Worm (Caenorhabditis elegans) whole organism, L2 larva: Measurements from ENCODE around the gene K09E9.7.
A peak's percentile ranks its signal among the peaks of the same experiment; 100 is the strongest.

Experiments used
- C34F6.9 ChIP-seq: fragments of 150-350 bp; optimal IDR thresholded peaks from 2 replicates; lab custom pipeline; 2014; ENCODE audit warnings: missing biosample characterization, missing genetic modification characterization
- F13H6.1 ChIP-seq: sonication (generic microtip); optimal IDR thresholded peaks from 2 replicates; lab custom pipeline; 2016; ENCODE audit warnings: missing genetic modification characterization, missing compliant biosample characterization
- R02D3.7 ChIP-seq: fragments of 150-350 bp; optimal IDR thresholded peaks from 2 replicates; lab custom pipeline; 2014; ENCODE audit warnings: missing biosample characterization, missing genetic modification characterization
- Y55F3AM.14 ChIP-seq: fragments of 200-800 bp; sonication (Bioruptor generic); optimal IDR thresholded peaks from 2 replicates; lab custom pipeline; 2018; ENCODE audit warnings: mild to moderate bottlenecking, missing genetic modification characterization, missing compliant biosample characterization
- ZK546.5 ChIP-seq: sonication (generic microtip); optimal IDR thresholded peaks from 2 replicates; lab custom pipeline; 2017; ENCODE audit warnings: missing biosample characterization, missing genetic modification characterization
- alr-1 ChIP-seq: fragments of 150-350 bp; optimal IDR thresholded peaks from 2 replicates; lab custom pipeline; 2014; ENCODE audit warnings: missing biosample characterization, missing genetic modification characterization
- aly-2 ChIP-seq: fragments of 150-350 bp; optimal IDR thresholded peaks from 2 replicates; lab custom pipeline; 2014; ENCODE audit warnings: missing biosample characterization, missing genetic modification characterization
- ama-1 ChIP-seq: fragments of 150-350 bp; optimal IDR thresholded peaks from 2 replicates; lab custom pipeline; 2018; ENCODE audit warnings: inconsistent platforms
- blmp-1 ChIP-seq: sonication (generic microtip); optimal IDR thresholded peaks from 2 replicates; lab custom pipeline; 2017; ENCODE audit warnings: missing genetic modification characterization, mild to moderate bottlenecking, missing compliant biosample characterization, antibody characterized with exemption, moderate library complexity; ENCODE audit not compliant: insufficient read depth
- ceh-16 ChIP-seq: fragments of 150-350 bp; optimal IDR thresholded peaks from 2 replicates; lab custom pipeline; 2014; ENCODE audit warnings: missing biosample characterization, missing genetic modification characterization
- ceh-82 ChIP-seq: fragments of 150-350 bp; optimal IDR thresholded peaks from 2 replicates; lab custom pipeline; 2014; ENCODE audit warnings: missing biosample characterization, missing genetic modification characterization
- crh-2 ChIP-seq: sonication (generic microtip); optimal IDR thresholded peaks from 2 replicates; lab custom pipeline; 2017; ENCODE audit warnings: missing biosample characterization, missing genetic modification characterization
- dmd-4 ChIP-seq: sonication (generic microtip); optimal IDR thresholded peaks from 2 replicates; lab custom pipeline; 2017; ENCODE audit warnings: missing biosample characterization, missing genetic modification characterization
- egl-27 ChIP-seq: sonication (generic microtip); optimal IDR thresholded peaks from 3 replicates; lab custom pipeline; 2017; ENCODE audit warnings: missing biosample characterization, missing genetic modification reagents, missing genetic modification characterization
- elt-1 ChIP-seq: fragments of 150-350 bp; optimal IDR thresholded peaks from 2 replicates; lab custom pipeline; 2014; ENCODE audit warnings: missing biosample characterization, missing genetic modification characterization
- fos-1 ChIP-seq: fragments of 150-350 bp; optimal IDR thresholded peaks from 2 replicates; lab custom pipeline; 2014; ENCODE audit warnings: missing biosample characterization, missing genetic modification characterization
- gmeb-1 ChIP-seq: fragments of 150-350 bp; optimal IDR thresholded peaks from 2 replicates; lab custom pipeline; 2014; ENCODE audit warnings: missing biosample characterization, missing genetic modification characterization
- lin-11 ChIP-seq: fragments of 150-350 bp; sonication (generic microtip); optimal IDR thresholded peaks from 2 replicates; lab custom pipeline; 2014; ENCODE audit warnings: missing biosample characterization, missing genetic modification characterization, inconsistent platforms, mixed read lengths
- lin-13 ChIP-seq: fragments of 150-350 bp; optimal IDR thresholded peaks from 2 replicates; lab custom pipeline; 2014; ENCODE audit warnings: missing biosample characterization, missing genetic modification reagents, missing genetic modification characterization
- lin-39 ChIP-seq: fragments of 150-350 bp; optimal IDR thresholded peaks from 2 replicates; lab custom pipeline; 2014; ENCODE audit warnings: missing biosample characterization, missing genetic modification reagents, missing genetic modification characterization
- lsy-2 ChIP-seq, 2 experiments: fragments of 150-350 bp in 1 of 2; sonication (generic microtip) in 1 of 2; optimal IDR thresholded peaks; 2 replicates each; lab custom pipeline; 2014 to 2017; ENCODE audit warnings: missing biosample characterization in 2 of 2, missing genetic modification characterization in 2 of 2
- mbf-1 ChIP-seq: sonication (generic microtip); optimal IDR thresholded peaks from 2 replicates; lab custom pipeline; 2017; ENCODE audit warnings: missing biosample characterization, missing genetic modification characterization
- mdl-1 ChIP-seq, 2 experiments: fragments of 150-350 bp in 1 of 2; sonication (generic microtip) in 1 of 2; optimal IDR thresholded peaks; 2 replicates each; lab custom pipeline; 2017; ENCODE audit warnings: missing biosample characterization in 2 of 2, missing genetic modification characterization in 2 of 2
- nhr-10 ChIP-seq: sonication (generic microtip); optimal IDR thresholded peaks from 2 replicates; lab custom pipeline; 2017; ENCODE audit warnings: missing biosample characterization, missing genetic modification characterization
- nhr-12 ChIP-seq: fragments of 150-350 bp; optimal IDR thresholded peaks from 2 replicates; lab custom pipeline; 2014; ENCODE audit warnings: missing biosample characterization, missing genetic modification characterization
- nhr-129 ChIP-seq: fragments of 150-350 bp; optimal IDR thresholded peaks from 2 replicates; lab custom pipeline; 2014; ENCODE audit warnings: missing biosample characterization, missing genetic modification characterization
- nhr-21 ChIP-seq: fragments of 150-350 bp; optimal IDR thresholded peaks from 2 replicates; lab custom pipeline; 2014; ENCODE audit warnings: missing biosample characterization, missing genetic modification characterization
- nhr-23 ChIP-seq: fragments of 150-350 bp; optimal IDR thresholded peaks from 2 replicates; lab custom pipeline; 2014; ENCODE audit warnings: missing biosample characterization, missing genetic modification reagents, missing genetic modification characterization
- nhr-237 ChIP-seq: fragments of 150-350 bp; optimal IDR thresholded peaks from 2 replicates; lab custom pipeline; 2014; ENCODE audit warnings: missing biosample characterization, missing genetic modification characterization
- nhr-25 ChIP-seq: fragments of 150-350 bp; sonication (generic microtip); optimal IDR thresholded peaks from 3 replicates; lab custom pipeline; 2014; ENCODE audit warnings: missing biosample characterization, missing genetic modification characterization
- nhr-77 ChIP-seq: fragments of 150-350 bp; optimal IDR thresholded peaks from 2 replicates; lab custom pipeline; 2014; ENCODE audit warnings: missing biosample characterization, missing genetic modification characterization
- peb-1 ChIP-seq: fragments of 150-350 bp; optimal IDR thresholded peaks from 2 replicates; lab custom pipeline; 2014; ENCODE audit warnings: missing biosample characterization, missing genetic modification characterization
- sem-4 ChIP-seq: fragments of 150-350 bp; optimal IDR thresholded peaks from 2 replicates; lab custom pipeline; 2014; ENCODE audit warnings: missing biosample characterization, missing genetic modification reagents, missing genetic modification characterization
- skn-1 ChIP-seq: sonication (generic microtip); optimal IDR thresholded peaks from 2 replicates; lab custom pipeline; 2017; ENCODE audit warnings: missing biosample characterization, missing genetic modification characterization
- sma-3 ChIP-seq: sonication (generic microtip); optimal IDR thresholded peaks from 2 replicates; lab custom pipeline; 2016; ENCODE audit warnings: missing genetic modification reagents, missing genetic modification characterization, missing compliant biosample characterization
- sma-9 ChIP-seq, 2 experiments: fragments of 150-350 bp in 1 of 2; sonication (generic microtip) in 1 of 2; optimal IDR thresholded peaks; 2 replicates each; lab custom pipeline; 2014 to 2016; ENCODE audit warnings: missing genetic modification characterization in 2 of 2, mild to moderate bottlenecking in 1 of 2, missing biosample characterization in 1 of 2, missing compliant biosample characterization in 1 of 2, missing genetic modification reagents in 1 of 2, moderate library complexity in 1 of 2
- snpc-4 ChIP-seq: fragments of 150-350 bp; optimal IDR thresholded peaks from 2 replicates; lab custom pipeline; 2014; ENCODE audit warnings: missing biosample characterization, missing genetic modification characterization
- unc-39 ChIP-seq: fragments of 150-350 bp; optimal IDR thresholded peaks from 2 replicates; lab custom pipeline; 2014; ENCODE audit warnings: missing biosample characterization, missing genetic modification characterization
- unc-55 ChIP-seq: fragments of 150-350 bp; sonication (generic microtip); optimal IDR thresholded peaks from 3 replicates; lab custom pipeline; 2014; ENCODE audit warnings: missing biosample characterization, missing genetic modification reagents, missing genetic modification characterization
- unc-62 ChIP-seq: fragments of 150-350 bp; optimal IDR thresholded peaks from 2 replicates; lab custom pipeline; 2014; ENCODE audit warnings: missing biosample characterization, missing genetic modification reagents, missing genetic modification characterization
- zag-1 ChIP-seq: fragments of 150-350 bp; optimal IDR thresholded peaks from 2 replicates; lab custom pipeline; 2014; ENCODE audit warnings: missing biosample characterization, missing genetic modification characterization
- ztf-1 ChIP-seq: fragments of 200-800 bp; sonication (Bioruptor generic); conservative IDR thresholded peaks from 2 replicates; pipeline ENCODE4 v1.3.6; 2022; ENCODE audit warnings: missing genetic modification characterization, missing compliant biosample characterization
- ztf-11 ChIP-seq: sonication (generic microtip); optimal IDR thresholded peaks from 2 replicates; lab custom pipeline; 2017; ENCODE audit warnings: missing biosample characterization, missing genetic modification characterization
- ztf-4 ChIP-seq: fragments of 150-350 bp; optimal IDR thresholded peaks from 2 replicates; lab custom pipeline; 2014; ENCODE audit warnings: missing biosample characterization, missing genetic modification characterization

The K09E9.7 gene

DNA sequence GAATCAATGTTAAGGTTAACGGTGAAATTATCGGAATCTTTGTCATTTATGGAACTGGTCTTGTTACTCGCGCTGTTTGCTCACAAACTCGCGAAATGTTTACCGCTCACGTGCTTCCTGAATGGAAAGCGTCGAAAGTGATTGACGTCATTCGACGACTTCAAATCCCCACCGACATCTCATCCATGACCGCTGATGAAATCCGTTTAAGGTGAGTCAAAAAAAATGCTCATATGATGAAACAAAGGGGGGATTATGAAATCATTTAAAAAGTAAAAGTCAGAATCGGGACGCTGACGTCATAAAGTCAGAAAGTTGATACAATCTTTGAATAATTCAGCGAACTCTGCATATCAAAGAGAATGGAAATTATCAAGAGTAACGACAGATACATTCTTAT lies 32.1 kb upstream of the K09E9.7 start:
- TF ChIP-seq ceh-16 (tag; lab: Kevin White, UChicago), result no peak
- TF ChIP-seq nhr-237, result no peak
- TF ChIP-seq mbf-1 (tag; lab: Kevin White, UChicago), result no peak
- TF ChIP-seq Y55F3AM.14 (GFP tag; lab: Kevin White, UChicago), result no peak
- TF ChIP-seq unc-55, result peak; percentile 23
- TF ChIP-seq unc-62 (GFP tag; lab: Kevin White, UChicago), result no peak
- TF ChIP-seq lin-11 (tag; lab: Kevin White, UChicago), result no peak
- TF ChIP-seq peb-1, result no peak
- no peak for TF ChIP-seq ztf-11
- TF ChIP-seq nhr-77 (tag; lab: Kevin White, UChicago), result no peak
- TF ChIP-seq ztf-1 (GFP tag; lab: Robert Waterston, UW), result no peak
- no peak for TF ChIP-seq ZK546.5 (tag; lab: Kevin White, UChicago)
- TF ChIP-seq nhr-129 (tag; lab: Kevin White, UChicago), result peak; percentile 48
- no peak for TF ChIP-seq lin-39
- no peak for TF ChIP-seq gmeb-1 (tag; lab: Kevin White, UChicago)
- no peak for TF ChIP-seq nhr-12 (tag; lab: Kevin White, UChicago)
- TF ChIP-seq nhr-21 (tag; lab: Kevin White, UChicago), result peak; percentile 6
- TF ChIP-seq fos-1, result no peak
- no peak for TF ChIP-seq nhr-25 (tag; lab: Kevin White, UChicago)
- TF ChIP-seq zag-1, result no peak
- no peak for TF ChIP-seq dmd-4 (tag; lab: Kevin White, UChicago)
- no peak for TF ChIP-seq alr-1
- peak; percentile 27 for TF ChIP-seq sma-9 (GFP tag; optimal IDR thresholded peaks at IDR 0.05; lab: Kevin White, UChicago)
- no peak for TF ChIP-seq sma-9 (tag; optimal IDR thresholded peaks at IDR 0.05; lab: Kevin White, UChicago)
- no peak for TF ChIP-seq lin-13 (GFP tag; lab: Kevin White, UChicago)
- TF ChIP-seq egl-27, result no peak
- no peak for TF ChIP-seq mdl-1 (tag; optimal IDR thresholded peaks at IDR 0.05; lab: Kevin White, UChicago)
- no peak for TF ChIP-seq elt-1 (tag; lab: Kevin White, UChicago)
- no peak for TF ChIP-seq skn-1 (tag; lab: Kevin White, UChicago)
- TF ChIP-seq C34F6.9, result peak; percentile 32
- TF ChIP-seq ztf-4 (tag; lab: Kevin White, UChicago), result peak; percentile 37
- TF ChIP-seq F13H6.1 (tag; lab: Kevin White, UChicago), result no peak
- TF ChIP-seq blmp-1, result no peak
- no peak for TF ChIP-seq unc-39 (tag; lab: Kevin White, UChicago)
- TF ChIP-seq ama-1 (lab: Kevin White, UChicago), result no peak
- no peak for TF ChIP-seq nhr-10 (tag; lab: Kevin White, UChicago)
- no peak for TF ChIP-seq snpc-4
- TF ChIP-seq crh-2, result no peak
- no peak for TF ChIP-seq sem-4 (tag; lab: Kevin White, UChicago)
- TF ChIP-seq nhr-23 (tag; lab: Kevin White, UChicago), result no peak
- TF ChIP-seq ceh-82 (tag; lab: Kevin White, UChicago), result no peak
- TF ChIP-seq aly-2 (tag; lab: Kevin White, UChicago), result no peak
- TF ChIP-seq sma-3, result no peak
- no peak for TF ChIP-seq R02D3.7 (tag; lab: Kevin White, UChicago)
- peak in 1 of 2 experiments; percentile 30 for TF ChIP-seq lsy-2 (tag; optimal IDR thresholded peaks at IDR 0.05; lab: Kevin White, UChicago)

DNA sequence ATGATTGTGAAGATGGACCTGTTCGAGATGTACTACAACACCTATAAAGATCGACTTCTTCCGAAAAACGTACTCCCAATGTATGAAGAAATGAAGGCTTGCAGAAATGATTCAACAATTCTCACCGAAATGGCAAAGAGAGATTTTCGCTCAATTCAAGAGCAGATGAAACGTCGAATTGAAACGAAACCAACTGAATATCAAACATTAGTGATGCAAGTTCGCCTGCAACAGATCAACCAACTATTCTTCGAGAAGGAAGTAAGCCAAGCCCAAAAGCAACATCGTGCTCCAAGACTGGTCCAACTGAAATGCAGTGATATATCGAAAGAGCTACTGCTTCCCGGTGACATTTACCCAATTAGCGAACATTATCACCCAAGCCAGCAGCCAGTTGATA lies 31.0 kb upstream of the K09E9.7 start:
- TF ChIP-seq sma-9 (GFP tag; optimal IDR thresholded peaks at IDR 0.05; lab: Kevin White, UChicago), result peak; percentile 12
- TF ChIP-seq sma-9 (tag; optimal IDR thresholded peaks at IDR 0.05; lab: Kevin White, UChicago), result no peak
- no peak for TF ChIP-seq elt-1 (tag; lab: Kevin White, UChicago)
- TF ChIP-seq lin-11 (tag; lab: Kevin White, UChicago), result no peak
